Worm (Caenorhabditis elegans) whole organism, L1 larva: ENCODE measurements around the gene dpm-3.

Experiments used
- C16A3.4 ChIP-seq: fragments of 150-350 bp; optimal IDR thresholded peaks from 2 replicates; lab custom pipeline; 2014; ENCODE audit warnings: missing biosample characterization, missing genetic modification characterization
- C34B4.2 ChIP-seq: sonication (generic microtip); optimal IDR thresholded peaks from 2 replicates; lab custom pipeline; 2017; ENCODE audit warnings: mild to moderate bottlenecking, missing genetic modification characterization, missing compliant biosample characterization
- F16B12.6 ChIP-seq: fragments of 150-350 bp; optimal IDR thresholded peaks from 2 replicates; lab custom pipeline; 2014; ENCODE audit warnings: missing biosample characterization, missing genetic modification characterization
- alr-1 ChIP-seq: fragments of 200-800 bp; sonication (Bioruptor generic); optimal IDR thresholded peaks from 2 replicates; lab custom pipeline; 2018; ENCODE audit warnings: borderline replicate concordance, mild to moderate bottlenecking, missing genetic modification characterization, missing compliant biosample characterization
- aly-2 ChIP-seq: fragments of 150-350 bp; optimal IDR thresholded peaks from 2 replicates; lab custom pipeline; 2014; ENCODE audit warnings: missing biosample characterization, missing genetic modification characterization
- ama-1 ChIP-seq: fragments of 150-350 bp; optimal IDR thresholded peaks from 2 replicates; lab custom pipeline; 2014
- ceh-63 ChIP-seq: fragments of 200-800 bp; sonication (Bioruptor generic); optimal IDR thresholded peaks from 2 replicates; lab custom pipeline; 2018; ENCODE audit warnings: mild to moderate bottlenecking, missing genetic modification characterization, missing compliant biosample characterization
- ceh-8 ChIP-seq: fragments of 200-800 bp; sonication (Bioruptor generic); optimal IDR thresholded peaks from 2 replicates; lab custom pipeline; 2018; ENCODE audit warnings: mild to moderate bottlenecking, missing genetic modification characterization, moderate library complexity, missing compliant biosample characterization
- ceh-90 ChIP-seq: sonication (generic microtip); optimal IDR thresholded peaks from 2 replicates; lab custom pipeline; 2016; ENCODE audit warnings: missing genetic modification characterization, missing compliant biosample characterization
- ces-1 ChIP-seq: fragments of 150-350 bp; optimal IDR thresholded peaks from 2 replicates; lab custom pipeline; 2014; ENCODE audit warnings: missing biosample characterization, missing genetic modification reagents, missing genetic modification characterization
- efl-1 ChIP-seq, 4 experiments: fragments of 150-350 bp; optimal IDR thresholded peaks in 3 of 4; peaks in 1 of 4; 1 replicate in 1 of 4; 2 replicates in 3 of 4; lab custom pipeline; 2014; ENCODE audit warnings: missing biosample characterization in 2 of 4, missing genetic modification characterization in 2 of 4, missing genetic modification reagents in 2 of 4
- egl-27 ChIP-seq, 2 experiments: fragments of 150-350 bp in 1 of 2; sonication (generic microtip); optimal IDR thresholded peaks; 3 replicates each; lab custom pipeline; 2017 to 2018; ENCODE audit warnings: missing biosample characterization in 2 of 2, missing genetic modification characterization in 2 of 2, missing genetic modification reagents in 2 of 2
- elt-2 ChIP-seq: sonication (generic microtip); optimal IDR thresholded peaks from 2 replicates; lab custom pipeline; 2016; ENCODE audit warnings: missing genetic modification characterization, mild to moderate bottlenecking, inconsistent platforms, missing compliant biosample characterization, missing genetic modification reagents
- elt-3 ChIP-seq, 6 experiments: fragments of 150-350 bp in 1 of 6; sonication (generic microtip); optimal IDR thresholded peaks; 2 replicates each; lab custom pipeline; 2017 to 2018; ENCODE audit warnings: missing biosample characterization in 6 of 6, missing genetic modification characterization in 6 of 6, inconsistent platforms in 1 of 6
- fkh-4 ChIP-seq: sonication (generic microtip); optimal IDR thresholded peaks from 2 replicates; lab custom pipeline; 2016; ENCODE audit warnings: missing compliant biosample characterization, missing genetic modification characterization, borderline replicate concordance
- fos-1 ChIP-seq: fragments of 150-350 bp; optimal IDR thresholded peaks from 2 replicates; lab custom pipeline; 2014; ENCODE audit warnings: missing biosample characterization, missing genetic modification characterization
- hlh-17 ChIP-seq: fragments of 200-800 bp; sonication (Bioruptor generic); optimal IDR thresholded peaks from 2 replicates; lab custom pipeline; 2018; ENCODE audit warnings: missing genetic modification characterization, mild to moderate bottlenecking, missing compliant biosample characterization, moderate library complexity, borderline replicate concordance
- hlh-4 ChIP-seq: sonication (generic microtip); optimal IDR thresholded peaks from 2 replicates; lab custom pipeline; 2016; ENCODE audit warnings: mild to moderate bottlenecking, missing genetic modification characterization, missing compliant biosample characterization
- jun-1 ChIP-seq: fragments of 150-350 bp; optimal IDR thresholded peaks from 2 replicates; lab custom pipeline; 2014; ENCODE audit warnings: missing biosample characterization, missing genetic modification reagents, missing genetic modification characterization
- lin-13 ChIP-seq: fragments of 150-350 bp; optimal IDR thresholded peaks from 2 replicates; lab custom pipeline; 2014; ENCODE audit warnings: missing biosample characterization, missing genetic modification reagents, missing genetic modification characterization
- lin-15B ChIP-seq: fragments of 150-350 bp; sonication (generic microtip); optimal IDR thresholded peaks from 3 replicates; lab custom pipeline; 2014; ENCODE audit warnings: missing biosample characterization, missing genetic modification characterization
- lin-35 ChIP-seq, 2 experiments: fragments of 150-350 bp; optimal IDR thresholded peaks; 2 replicates each; lab custom pipeline; 2014; ENCODE audit warnings: missing biosample characterization in 2 of 2, missing genetic modification characterization in 2 of 2, missing genetic modification reagents in 2 of 2
- lin-39 ChIP-seq: fragments of 150-350 bp; optimal IDR thresholded peaks from 2 replicates; lab custom pipeline; 2014; ENCODE audit warnings: missing biosample characterization, missing genetic modification reagents, missing genetic modification characterization
- lir-3 ChIP-seq: sonication (generic microtip); optimal IDR thresholded peaks from 2 replicates; lab custom pipeline; 2016; ENCODE audit warnings: mild to moderate bottlenecking, missing genetic modification characterization, moderate library complexity, missing compliant biosample characterization; ENCODE audit not compliant: poor library complexity
- mdl-1 ChIP-seq, 2 experiments: fragments of 150-350 bp; optimal IDR thresholded peaks; 2 replicates each; lab custom pipeline; 2014 to 2017; ENCODE audit warnings: missing biosample characterization in 2 of 2, missing genetic modification characterization in 2 of 2, inconsistent platforms in 1 of 2
- nhr-20 ChIP-seq: sonication (generic microtip); optimal IDR thresholded peaks from 2 replicates; lab custom pipeline; 2016; ENCODE audit warnings: mild to moderate bottlenecking, missing genetic modification characterization, missing compliant biosample characterization
- nhr-237 ChIP-seq: fragments of 150-350 bp; optimal IDR thresholded peaks from 2 replicates; lab custom pipeline; 2014; ENCODE audit warnings: missing biosample characterization, missing genetic modification characterization
- nhr-28 ChIP-seq: fragments of 150-350 bp; optimal IDR thresholded peaks from 2 replicates; lab custom pipeline; 2014; ENCODE audit warnings: missing biosample characterization, missing genetic modification characterization
- nhr-71 ChIP-seq: sonication (generic microtip); optimal IDR thresholded peaks from 2 replicates; lab custom pipeline; 2016; ENCODE audit warnings: mild to moderate bottlenecking, missing genetic modification characterization, moderate library complexity, missing compliant biosample characterization
- nhr-85 ChIP-seq: sonication (generic microtip); peaks from one replicate; lab custom pipeline; 2016; ENCODE audit warnings: missing genetic modification characterization, inconsistent platforms, missing compliant biosample characterization
- nhr-90 ChIP-seq: sonication (generic microtip); optimal IDR thresholded peaks from 2 replicates; lab custom pipeline; 2016; ENCODE audit warnings: mild to moderate bottlenecking, missing genetic modification characterization, missing compliant biosample characterization; ENCODE audit not compliant: poor library complexity
- pax-3 ChIP-seq: fragments of 200-800 bp; sonication (Bioruptor generic); optimal IDR thresholded peaks from 2 replicates; lab custom pipeline; 2018; ENCODE audit warnings: mild to moderate bottlenecking, missing genetic modification characterization, moderate library complexity, missing compliant biosample characterization
- rnt-1 ChIP-seq: sonication (generic microtip); optimal IDR thresholded peaks from 2 replicates; lab custom pipeline; 2016; ENCODE audit warnings: mild to moderate bottlenecking, missing genetic modification characterization, moderate library complexity, missing compliant biosample characterization
- snu-23 ChIP-seq: sonication (generic microtip); optimal IDR thresholded peaks from 2 replicates; lab custom pipeline; 2016; ENCODE audit warnings: missing genetic modification characterization, missing compliant biosample characterization
- sptf-1 ChIP-seq: fragments of 150-350 bp; optimal IDR thresholded peaks from 2 replicates; lab custom pipeline; 2014; ENCODE audit warnings: missing biosample characterization, missing genetic modification characterization
- swsn-7 ChIP-seq: sonication (generic microtip); optimal IDR thresholded peaks from 2 replicates; lab custom pipeline; 2016; ENCODE audit warnings: missing genetic modification characterization, missing compliant biosample characterization
- tlp-1 ChIP-seq: fragments of 150-350 bp; optimal IDR thresholded peaks from 2 replicates; lab custom pipeline; 2014; ENCODE audit warnings: missing biosample characterization, missing genetic modification characterization
- unc-130 ChIP-seq: fragments of 150-350 bp; optimal IDR thresholded peaks from 2 replicates; lab custom pipeline; 2017; ENCODE audit warnings: missing biosample characterization, missing genetic modification characterization, inconsistent platforms
- unc-30 ChIP-seq: sonication (generic microtip); optimal IDR thresholded peaks from 2 replicates; lab custom pipeline; 2017; ENCODE audit warnings: missing biosample characterization, missing genetic modification characterization
- unc-98 ChIP-seq: fragments of 200-800 bp; sonication (Bioruptor generic); IDR thresholded peaks from 2 replicates; pipeline ENCODE4 v1.3.6; 2022; ENCODE audit warnings: missing genetic modification characterization, missing compliant biosample characterization
- xbp-1 ChIP-seq: sonication (generic microtip); optimal IDR thresholded peaks from 2 replicates; lab custom pipeline; 2016; ENCODE audit warnings: missing genetic modification characterization, missing compliant biosample characterization
- zag-1 ChIP-seq: fragments of 150-350 bp; optimal IDR thresholded peaks from 2 replicates; lab custom pipeline; 2014; ENCODE audit warnings: missing biosample characterization, missing genetic modification characterization
- zip-4 ChIP-seq: fragments of 200-800 bp; sonication (Bioruptor generic); optimal IDR thresholded peaks from 2 replicates; lab custom pipeline; 2018; ENCODE audit warnings: mild to moderate bottlenecking, missing genetic modification characterization, moderate library complexity, missing compliant biosample characterization
- ztf-4 ChIP-seq: fragments of 150-350 bp; optimal IDR thresholded peaks from 2 replicates; lab custom pipeline; 2014; ENCODE audit warnings: missing biosample characterization, missing genetic modification characterization

dpm-3 gene

ce11 chrIV:12396645-12397258 is 5.4 kb downstream of the dpm-3 start (continued):
- TF ChIP-seq elt-2 (no peak), hlh-17 (GFP tag; lab: Kevin White, UChicago) (no peak), ceh-63 (no peak), elt-3 (tag; optimal IDR thresholded peaks at IDR 0.05; lab: Kevin White, UChicago) (peak in 1 of 6 experiments; percentile 28), nhr-20 (tag; lab: Kevin White, UChicago) (peak; percentile 15), pax-3 (tag; lab: Kevin White, UChicago) (no peak), nhr-237 (tag; lab: Kevin White, UChicago) (no peak), lir-3 (no peak), zag-1 (no peak), alr-1 (tag; lab: Kevin White, UChicago) (no peak), ceh-8 (GFP tag; lab: Kevin White, UChicago) (no peak), F16B12.6 (tag; lab: Kevin White, UChicago) (no peak), unc-130 (tag; lab: Kevin White, UChicago) (no peak), nhr-85 (tag; lab: Kevin White, UChicago) (peak; percentile 80), snu-23 (GFP tag; lab: Kevin White, UChicago) (peak; percentile 18), lin-15B (tag; lab: Kevin White, UChicago) (no peak), C16A3.4 (no peak), egl-27 (tag; optimal IDR thresholded peaks at IDR 0.05; lab: Kevin White, UChicago) (no peak), nhr-28 (tag; lab: Kevin White, UChicago) (no peak), fkh-4 (tag; lab: Kevin White, UChicago) (no peak), nhr-90 (tag; lab: Kevin White, UChicago) (peak; percentile 19), fos-1 (tag; lab: Kevin White, UChicago) (no peak), aly-2 (no peak), ama-1 (lab: Kevin White, UChicago) (no peak), lin-35 (GFP tag; optimal IDR thresholded peaks at IDR 0.05; lab: Kevin White, UChicago) (peak in 1 of 2 experiments; percentile 50), sptf-1 (tag; lab: Kevin White, UChicago) (no peak), tlp-1 (no peak), jun-1 (peak; percentile 15), unc-30 (tag; lab: Kevin White, UChicago) (no peak), xbp-1 (no peak), lin-13 (GFP tag; lab: Kevin White, UChicago) (no peak), zip-4 (GFP tag; lab: Kevin White, UChicago) (no peak), lin-39 (tag; lab: Kevin White, UChicago) (no peak), rnt-1 (tag; lab: Kevin White, UChicago) (no peak), swsn-7 (no peak), nhr-71 (tag; lab: Kevin White, UChicago) (no peak), ztf-4 (tag; lab: Kevin White, UChicago) (peak; percentile 56), hlh-4 (tag; lab: Kevin White, UChicago) (no peak)

DNA sequence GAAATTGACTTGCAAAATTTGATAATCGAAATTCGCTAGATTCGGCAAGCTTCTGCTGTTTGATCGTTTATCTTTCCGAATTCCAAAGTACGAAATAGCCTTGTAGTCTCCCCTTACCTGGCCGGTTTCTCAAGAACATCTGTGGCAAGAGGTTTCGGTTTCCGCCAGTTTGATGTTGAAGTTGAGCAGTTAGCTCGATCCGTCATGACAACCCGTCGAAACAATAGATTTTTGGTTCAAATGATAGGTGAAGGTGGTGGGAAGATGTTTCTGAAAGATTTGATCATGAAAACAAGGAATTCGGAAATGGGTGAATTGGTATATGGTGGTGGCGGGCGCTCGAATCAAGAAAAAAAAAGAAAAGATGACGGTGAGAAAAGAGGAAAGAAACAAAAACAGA is 7.0 kb downstream of the dpm-3 start, which contains the start of gene acs-20:
Gene acs-20 (minus strand): TSS at position 270 of the 400 bp plus-strand sequence.
- TF ChIP-seq lir-3 = no peak
- TF ChIP-seq efl-1 (optimal IDR thresholded peaks at IDR 0.05; lab: Kevin White, UChicago) = no peak
- peak in 1 of 2 experiments; percentile 74 for TF ChIP-seq efl-1 (GFP tag; optimal IDR thresholded peaks at IDR 0.05 in 1 of 2; lab: Kevin White, UChicago)

DNA sequence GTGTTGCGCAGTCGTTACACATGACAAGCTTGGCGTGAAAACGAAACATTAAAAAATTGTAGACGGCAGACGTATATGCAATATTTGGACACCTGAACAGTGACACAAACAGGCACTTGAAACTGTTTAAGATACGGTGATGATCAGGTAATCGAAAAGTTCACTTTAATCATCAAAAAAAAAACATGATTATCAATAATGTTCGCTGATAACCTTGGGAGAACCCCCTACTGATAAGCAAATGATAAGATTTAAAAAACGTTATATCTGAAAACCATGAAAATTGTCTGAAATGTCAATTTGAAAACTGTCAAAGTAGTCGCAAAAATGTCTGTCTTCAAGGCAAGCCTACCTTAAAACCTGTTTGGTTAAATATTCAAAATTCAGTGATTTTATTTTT is 8.6 kb downstream of the dpm-3 start:
- TF ChIP-seq xbp-1 (no peak), ces-1 (GFP tag; lab: Kevin White, UChicago) (no peak), mdl-1 (tag; optimal IDR thresholded peaks at IDR 0.05; lab: Kevin White, UChicago) (no peak), unc-98 (GFP tag; lab: Robert Waterston, UW) (no peak), elt-2 (peak; percentile 5), zip-4 (GFP tag; lab: Kevin White, UChicago) (no peak), ceh-90 (no peak), C34B4.2 (tag; lab: Kevin White, UChicago) (no peak), nhr-28 (tag; lab: Kevin White, UChicago) (no peak)
